Worm (Caenorhabditis elegans): ENCODE measurements around the gene K12H6.5.

- TF ChIP-seq hsf-1 (GFP tag; IDR thresholded peaks at IDR 0.05): no peak
- no peak for TF ChIP-seq snpc-4 (GFP tag; optimal IDR thresholded peaks at IDR 0.05)
- no peak for TF ChIP-seq snpc-4 (tag; optimal IDR thresholded peaks at IDR 0.05)
- TF ChIP-seq bed-1 (GFP tag; IDR thresholded peaks at IDR 0.05): no peak
- TF ChIP-seq ets-4 (GFP tag; optimal IDR thresholded peaks at IDR 0.05): no peak
- TF ChIP-seq F52B5.7 (tag; optimal IDR thresholded peaks at IDR 0.05): no peak
- no peak for TF ChIP-seq nhr-27 (tag; optimal IDR thresholded peaks at IDR 0.05)
Observed at ce11 chrII:2862557-2863035, 36.6 kb upstream of the K12H6.5 start.

Measured in whole organism, young adult.